Worm (Caenorhabditis elegans) whole organism, L3 larva: Measurements from ENCODE around the gene mdmh-35.

Source experiments
- R02D3.7 ChIP-seq: fragments of 150-350 bp; optimal IDR thresholded peaks from 2 replicates; lab custom pipeline; 2014; ENCODE audit warnings: missing biosample characterization, missing genetic modification characterization
- ZK546.5 ChIP-seq: sonication (generic microtip); optimal IDR thresholded peaks from 2 replicates; lab custom pipeline; 2017; ENCODE audit warnings: missing biosample characterization, missing genetic modification characterization
- aly-2 ChIP-seq: fragments of 150-350 bp; optimal IDR thresholded peaks from 2 replicates; lab custom pipeline; 2014; ENCODE audit warnings: missing biosample characterization, missing genetic modification characterization
- ama-1 ChIP-seq: fragments of 150-350 bp; optimal IDR thresholded peaks from 2 replicates; lab custom pipeline; 2018
- ceh-16 ChIP-seq: sonication (generic microtip); optimal IDR thresholded peaks from 2 replicates; lab custom pipeline; 2017; ENCODE audit warnings: missing biosample characterization, missing genetic modification characterization
- ceh-28 ChIP-seq: fragments of 150-350 bp; optimal IDR thresholded peaks from 2 replicates; lab custom pipeline; 2014; ENCODE audit warnings: missing biosample characterization, missing genetic modification reagents, missing genetic modification characterization
- ceh-82 ChIP-seq: fragments of 150-350 bp; optimal IDR thresholded peaks from 2 replicates; lab custom pipeline; 2014; ENCODE audit warnings: missing biosample characterization, missing genetic modification characterization
- ceh-9 ChIP-seq: sonication (generic microtip); optimal IDR thresholded peaks from 2 replicates; lab custom pipeline; 2018; ENCODE audit warnings: missing biosample characterization, missing genetic modification characterization
- daf-12 ChIP-seq: fragments of 150-350 bp; optimal IDR thresholded peaks from 2 replicates; lab custom pipeline; 2014; ENCODE audit warnings: missing biosample characterization, missing genetic modification reagents, missing genetic modification characterization
- egl-27 ChIP-seq: sonication (generic microtip); optimal IDR thresholded peaks from 4 replicates; lab custom pipeline; 2017; ENCODE audit warnings: missing biosample characterization, missing genetic modification reagents, missing genetic modification characterization
- egl-5 ChIP-seq: fragments of 150-350 bp; optimal IDR thresholded peaks from 2 replicates; lab custom pipeline; 2017; ENCODE audit warnings: missing biosample characterization, missing genetic modification reagents, missing genetic modification characterization, inconsistent platforms
- elt-1 ChIP-seq: fragments of 150-350 bp; optimal IDR thresholded peaks from 2 replicates; lab custom pipeline; 2014; ENCODE audit warnings: missing biosample characterization, missing genetic modification characterization
- elt-2 ChIP-seq: sonication (generic microtip); optimal IDR thresholded peaks from 2 replicates; lab custom pipeline; 2016; ENCODE audit warnings: missing genetic modification reagents, mild to moderate bottlenecking, missing genetic modification characterization, missing compliant biosample characterization
- elt-3 ChIP-seq, 3 experiments: fragments of 150-350 bp in 1 of 3; sonication (generic microtip) in 2 of 3; optimal IDR thresholded peaks; 2 replicates in 2 of 3; 4 replicates in 1 of 3; lab custom pipeline; 2014 to 2017; ENCODE audit warnings: missing biosample characterization in 3 of 3, missing genetic modification characterization in 3 of 3
- eor-1 ChIP-seq, 2 experiments: fragments of 150-350 bp; optimal IDR thresholded peaks; 2 replicates each; lab custom pipeline; 2014 to 2018; ENCODE audit warnings: missing biosample characterization in 2 of 2, missing genetic modification characterization in 2 of 2
- fkh-10 ChIP-seq: sonication (generic microtip); optimal IDR thresholded peaks from 2 replicates; lab custom pipeline; 2017; ENCODE audit warnings: missing biosample characterization, missing genetic modification reagents, missing genetic modification characterization
- fkh-2 ChIP-seq: fragments of 150-350 bp; optimal IDR thresholded peaks from 2 replicates; lab custom pipeline; 2014; ENCODE audit warnings: missing biosample characterization, missing genetic modification reagents, missing genetic modification characterization
- fos-1 ChIP-seq: fragments of 150-350 bp; optimal IDR thresholded peaks from 2 replicates; lab custom pipeline; 2014; ENCODE audit warnings: missing biosample characterization, missing genetic modification characterization
- hmg-11 ChIP-seq: sonication (generic microtip); optimal IDR thresholded peaks from 2 replicates; lab custom pipeline; 2016; ENCODE audit warnings: missing genetic modification characterization, missing compliant biosample characterization
- jun-1 ChIP-seq: fragments of 150-350 bp; optimal IDR thresholded peaks from 2 replicates; lab custom pipeline; 2014; ENCODE audit warnings: missing biosample characterization, missing genetic modification reagents, missing genetic modification characterization
- lin-15B ChIP-seq: fragments of 150-350 bp; optimal IDR thresholded peaks from 2 replicates; lab custom pipeline; 2014; ENCODE audit warnings: missing biosample characterization, missing genetic modification characterization
- lin-39 ChIP-seq: fragments of 150-350 bp; optimal IDR thresholded peaks from 2 replicates; lab custom pipeline; 2018; ENCODE audit warnings: missing biosample characterization, missing genetic modification reagents, missing genetic modification characterization
- lsy-12 ChIP-seq: sonication (generic microtip); optimal IDR thresholded peaks from 2 replicates; lab custom pipeline; 2016; ENCODE audit warnings: mild to moderate bottlenecking, missing genetic modification characterization, missing compliant biosample characterization
- mml-1 ChIP-seq: fragments of 150-350 bp; sonication (generic microtip); optimal IDR thresholded peaks from 3 replicates; lab custom pipeline; 2014; ENCODE audit warnings: missing biosample characterization, missing genetic modification characterization
- nfya-1 ChIP-seq: sonication (generic microtip); optimal IDR thresholded peaks from 2 replicates; lab custom pipeline; 2017; ENCODE audit warnings: missing genetic modification characterization, mild to moderate bottlenecking, missing compliant biosample characterization, antibody characterized with exemption, moderate library complexity; ENCODE audit not compliant: insufficient read depth
- nhr-11 ChIP-seq: fragments of 150-350 bp; optimal IDR thresholded peaks from 2 replicates; lab custom pipeline; 2014; ENCODE audit warnings: missing biosample characterization, missing genetic modification characterization
- nhr-12 ChIP-seq: fragments of 150-350 bp; optimal IDR thresholded peaks from 2 replicates; lab custom pipeline; 2014; ENCODE audit warnings: missing biosample characterization, missing genetic modification characterization
- nhr-23 ChIP-seq: fragments of 150-350 bp; optimal IDR thresholded peaks from 2 replicates; lab custom pipeline; 2014; ENCODE audit warnings: missing biosample characterization, missing genetic modification reagents, missing genetic modification characterization
- nhr-237 ChIP-seq: fragments of 150-350 bp; optimal IDR thresholded peaks from 2 replicates; lab custom pipeline; 2014; ENCODE audit warnings: missing biosample characterization, missing genetic modification characterization
- nhr-25 ChIP-seq: sonication (generic microtip); optimal IDR thresholded peaks from 2 replicates; lab custom pipeline; 2017; ENCODE audit warnings: missing biosample characterization, missing genetic modification characterization
- nhr-28 ChIP-seq: fragments of 150-350 bp; optimal IDR thresholded peaks from 2 replicates; lab custom pipeline; 2014; ENCODE audit warnings: missing biosample characterization, missing genetic modification characterization
- nhr-43 ChIP-seq: sonication (generic microtip); optimal IDR thresholded peaks from 2 replicates; lab custom pipeline; 2016; ENCODE audit warnings: mild to moderate bottlenecking, missing genetic modification characterization, missing compliant biosample characterization; ENCODE audit not compliant: poor library complexity, severe bottlenecking
- nhr-67 ChIP-seq: fragments of 150-350 bp; optimal IDR thresholded peaks from 2 replicates; lab custom pipeline; 2014; ENCODE audit warnings: missing biosample characterization, missing genetic modification characterization
- nhr-76 ChIP-seq: fragments of 150-350 bp; sonication (generic microtip); optimal IDR thresholded peaks from 5 replicates; lab custom pipeline; 2014; ENCODE audit warnings: missing biosample characterization, missing genetic modification characterization
- nhr-77 ChIP-seq: fragments of 150-350 bp; optimal IDR thresholded peaks from 2 replicates; lab custom pipeline; 2014; ENCODE audit warnings: missing biosample characterization, missing genetic modification characterization
- pha-4 ChIP-seq: fragments of 150-350 bp; optimal IDR thresholded peaks from 2 replicates; lab custom pipeline; 2014; ENCODE audit warnings: missing biosample characterization, missing genetic modification reagents, missing genetic modification characterization
- pqm-1 ChIP-seq: fragments of 150-350 bp; optimal IDR thresholded peaks from 2 replicates; lab custom pipeline; 2017; ENCODE audit warnings: missing biosample characterization, missing genetic modification characterization, inconsistent platforms
- sea-2 ChIP-seq: fragments of 150-350 bp; sonication (generic microtip); optimal IDR thresholded peaks from 4 replicates; lab custom pipeline; 2014; ENCODE audit warnings: missing biosample characterization, missing genetic modification reagents, missing genetic modification characterization
- snpc-4 ChIP-seq: fragments of 150-350 bp; optimal IDR thresholded peaks from 2 replicates; lab custom pipeline; 2014; ENCODE audit warnings: missing biosample characterization, missing genetic modification characterization
- tbx-2 ChIP-seq: sonication (generic microtip); optimal IDR thresholded peaks from 2 replicates; lab custom pipeline; 2016; ENCODE audit warnings: mild to moderate bottlenecking, missing genetic modification characterization, missing compliant biosample characterization
- unc-62 ChIP-seq: fragments of 150-350 bp; sonication (generic microtip); optimal IDR thresholded peaks from 4 replicates; lab custom pipeline; 2014; ENCODE audit warnings: missing biosample characterization, missing genetic modification reagents, missing genetic modification characterization
- zag-1 ChIP-seq: fragments of 150-350 bp; optimal IDR thresholded peaks from 2 replicates; lab custom pipeline; 2014; ENCODE audit warnings: missing biosample characterization, missing genetic modification characterization
- ztf-11 ChIP-seq: fragments of 150-350 bp; optimal IDR thresholded peaks from 2 replicates; lab custom pipeline; 2014; ENCODE audit warnings: missing biosample characterization, missing genetic modification characterization
- ztf-4 ChIP-seq: fragments of 150-350 bp; optimal IDR thresholded peaks from 2 replicates; lab custom pipeline; 2014; ENCODE audit warnings: missing biosample characterization, missing genetic modification characterization

The mdmh-35 gene

DNA sequence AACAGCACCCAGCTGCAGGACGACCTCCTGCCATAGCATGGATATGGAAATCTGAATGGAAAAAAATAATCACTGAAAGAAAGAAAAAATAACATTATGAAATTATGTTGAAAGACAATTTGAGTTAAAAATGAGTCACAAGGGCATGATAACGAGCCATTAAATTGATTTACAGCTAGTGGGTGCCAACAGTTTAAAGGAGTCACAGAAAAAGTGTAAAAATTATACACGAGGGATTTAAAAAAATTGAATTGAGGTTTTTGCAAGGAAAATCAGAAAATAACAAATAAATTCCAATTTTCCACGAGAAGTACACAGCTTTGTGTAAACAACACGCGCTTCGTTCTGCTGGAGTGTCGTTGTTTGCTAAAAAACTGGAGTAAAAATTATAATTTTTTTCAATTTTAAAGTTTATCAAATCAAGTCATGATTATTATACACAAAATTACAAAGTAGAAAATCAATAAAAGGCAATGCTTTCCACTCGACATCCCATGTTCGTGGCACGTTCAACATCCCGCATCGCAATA, 18.4 kb upstream of the mdmh-35 start, which contains the start of gene T01H3.3:
Gene T01H3.3, minus strand, starts transcription at position 51 of the 530 bp plus-strand sequence.
- TF ChIP-seq pha-4 (tag; lab: Kevin White, UChicago) = peak; percentile 84
- no peak for TF ChIP-seq egl-27 (tag; lab: Kevin White, UChicago)
- no peak for TF ChIP-seq ceh-9 (tag; lab: Kevin White, UChicago)
- TF ChIP-seq nhr-11 = no peak
- TF ChIP-seq pqm-1 (tag; lab: Kevin White, UChicago) = no peak
- no peak for TF ChIP-seq nhr-76 (tag; lab: Kevin White, UChicago)
- no peak for TF ChIP-seq nhr-67
- TF ChIP-seq unc-62 = no peak
- no peak for TF ChIP-seq nhr-43 (tag; lab: Kevin White, UChicago)
- no peak for TF ChIP-seq daf-12 (tag; lab: Kevin White, UChicago)
- TF ChIP-seq nfya-1 (tag; lab: Kevin White, UChicago) = peak; percentile 58
- no peak for TF ChIP-seq mml-1 (tag; lab: Kevin White, UChicago)
- TF ChIP-seq ztf-4 (tag; lab: Kevin White, UChicago) = no peak
- TF ChIP-seq nhr-23 (tag; lab: Kevin White, UChicago) = peak; percentile 60
- no peak for TF ChIP-seq fos-1 (tag; lab: Kevin White, UChicago)
- TF ChIP-seq snpc-4 (tag; lab: Kevin White, UChicago) = no peak
- no peak for TF ChIP-seq fkh-2 (tag; lab: Kevin White, UChicago)
- no peak for TF ChIP-seq lin-39
- TF ChIP-seq R02D3.7 (tag; lab: Kevin White, UChicago) = no peak
- peak; percentile 54 for TF ChIP-seq lin-15B (tag; lab: Kevin White, UChicago)
- TF ChIP-seq ztf-11 (tag; lab: Kevin White, UChicago) = no peak
- TF ChIP-seq tbx-2 (tag; lab: Kevin White, UChicago) = no peak
- no peak for TF ChIP-seq nhr-237 (tag; lab: Kevin White, UChicago)
- TF ChIP-seq elt-2 (tag; lab: Kevin White, UChicago) = peak; percentile 6
- no peak for TF ChIP-seq elt-1
- TF ChIP-seq ZK546.5 (tag; lab: Kevin White, UChicago) = no peak
- no peak for TF ChIP-seq egl-5 (tag; lab: Kevin White, UChicago)
- no peak for TF ChIP-seq nhr-12 (tag; lab: Kevin White, UChicago)
- TF ChIP-seq jun-1 (tag; lab: Kevin White, UChicago) = no peak
- no peak for TF ChIP-seq eor-1 (tag; optimal IDR thresholded peaks at IDR 0.05; lab: Kevin White, UChicago)
- TF ChIP-seq lsy-12 (tag; lab: Kevin White, UChicago) = no peak
- no peak for TF ChIP-seq ceh-16 (tag; lab: Kevin White, UChicago)
- TF ChIP-seq sea-2 (GFP tag; lab: Kevin White, UChicago) = no peak
- no peak for TF ChIP-seq hmg-11 (tag; lab: Kevin White, UChicago)
- no peak for TF ChIP-seq nhr-28 (tag; lab: Kevin White, UChicago)

DNA sequence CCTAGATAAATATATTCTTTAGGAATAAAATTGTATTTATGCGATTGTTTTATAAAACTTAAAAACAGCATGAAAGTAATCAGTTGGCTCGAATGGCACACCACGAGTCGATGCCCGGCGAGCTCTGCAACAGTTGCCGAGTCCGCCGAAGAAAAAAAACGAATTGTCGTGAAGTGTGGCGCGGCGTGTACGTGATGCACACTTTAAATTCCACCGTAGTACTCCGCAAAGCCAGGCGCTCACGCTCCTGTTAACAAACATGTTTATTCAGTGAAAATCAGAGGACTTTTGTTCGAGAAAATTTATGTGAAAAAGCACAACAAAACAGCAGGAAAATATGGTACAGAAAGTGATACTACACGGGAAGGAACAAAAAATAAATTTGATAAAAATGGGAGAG, 15.1 kb upstream of the mdmh-35 start:
- TF ChIP-seq ceh-82 (tag; lab: Kevin White, UChicago) (no peak), nhr-77 (tag; lab: Kevin White, UChicago) (no peak), mml-1 (tag; lab: Kevin White, UChicago) (no peak), aly-2 (tag; lab: Kevin White, UChicago) (no peak), ceh-9 (tag; lab: Kevin White, UChicago) (no peak), elt-3 (tag; optimal IDR thresholded peaks at IDR 0.05; lab: Kevin White, UChicago) (no peak), fkh-10 (GFP tag; lab: Kevin White, UChicago) (no peak), nfya-1 (tag; lab: Kevin White, UChicago) (peak; percentile 79), zag-1 (no peak), nhr-25 (tag; lab: Kevin White, UChicago) (no peak), ama-1 (lab: Kevin White, UChicago) (peak; percentile 30), nhr-11 (no peak), fos-1 (tag; lab: Kevin White, UChicago) (no peak), ceh-28 (no peak), elt-2 (tag; lab: Kevin White, UChicago) (no peak), daf-12 (tag; lab: Kevin White, UChicago) (no peak), nhr-12 (tag; lab: Kevin White, UChicago) (no peak), sea-2 (GFP tag; lab: Kevin White, UChicago) (no peak), pqm-1 (tag; lab: Kevin White, UChicago) (peak; percentile 5), R02D3.7 (tag; lab: Kevin White, UChicago) (no peak), lin-15B (tag; lab: Kevin White, UChicago) (peak; percentile 73), ceh-16 (tag; lab: Kevin White, UChicago) (no peak), unc-62 (no peak), nhr-76 (tag; lab: Kevin White, UChicago) (no peak), tbx-2 (tag; lab: Kevin White, UChicago) (no peak), pha-4 (tag; lab: Kevin White, UChicago) (peak; percentile 81), jun-1 (tag; lab: Kevin White, UChicago) (no peak), lin-39 (no peak), egl-5 (tag; lab: Kevin White, UChicago) (peak; percentile 40), egl-27 (tag; lab: Kevin White, UChicago) (no peak), snpc-4 (tag; lab: Kevin White, UChicago) (peak; percentile 23), eor-1 (tag; optimal IDR thresholded peaks at IDR 0.05; lab: Kevin White, UChicago) (no peak), ztf-11 (tag; lab: Kevin White, UChicago) (no peak)
